Worm (Caenorhabditis elegans): ENCODE data around the gene W03C9.2.

Gene W03C9.2

DNA sequence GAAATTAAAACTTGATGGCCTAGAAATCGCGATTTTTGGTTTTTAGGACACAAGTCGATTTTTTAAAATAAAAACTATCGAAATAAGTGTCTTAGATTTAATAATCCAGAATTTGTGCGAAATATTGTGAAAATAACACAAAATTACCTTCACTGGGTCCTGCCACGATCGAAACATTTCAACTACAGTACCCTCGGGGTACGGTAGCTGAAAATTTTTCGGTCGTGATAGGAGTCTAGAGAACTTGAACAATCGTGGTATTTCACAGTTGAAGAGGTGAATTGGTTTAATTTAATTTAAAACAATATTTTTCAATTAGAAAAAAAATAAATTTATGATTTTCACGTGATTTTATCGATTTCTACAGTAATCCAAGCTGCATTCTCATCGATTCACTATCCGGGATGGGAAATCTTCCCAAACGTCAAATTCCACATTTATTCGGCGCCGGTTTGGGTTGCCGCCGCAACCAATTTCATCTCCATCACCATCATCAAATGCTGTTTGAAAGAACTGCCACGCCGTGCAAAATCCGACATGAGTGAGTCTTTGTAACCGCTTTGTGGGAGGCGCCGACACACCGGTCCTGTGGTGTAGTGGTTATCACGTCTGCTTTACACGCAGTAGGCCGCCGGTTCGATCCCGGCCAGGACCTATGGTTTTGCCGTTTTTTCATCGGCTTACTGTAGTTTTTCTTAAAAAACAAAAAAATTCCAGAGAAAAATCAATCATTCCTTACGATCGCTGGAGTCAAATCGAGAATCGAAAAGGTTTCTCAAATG is 3.2 kb upstream of the W03C9.2 start (continued):
- TF ChIP-seq aly-2 (tag; optimal IDR thresholded peaks at IDR 0.05) (peak; percentile 28), unc-86 (tag; optimal IDR thresholded peaks at IDR 0.05) (peak; percentile 47), C34B4.2 (tag; optimal IDR thresholded peaks at IDR 0.05) (no peak), nhr-11 (tag; optimal IDR thresholded peaks at IDR 0.05) (no peak), alr-1 (tag; optimal IDR thresholded peaks at IDR 0.05; ENCODE audit: borderline replicate concordance) (no peak), C04F5.9 (tag; optimal IDR thresholded peaks at IDR 0.05) (no peak), blmp-1 (tag; optimal IDR thresholded peaks at IDR 0.05) (peak; percentile 20), unc-98 (GFP tag; IDR thresholded peaks at IDR 0.05) (no peak), pag-3 (tag; optimal IDR thresholded peaks at IDR 0.05; ENCODE audit: borderline replicate concordance, insufficient read depth) (no peak), nhr-237 (tag; optimal IDR thresholded peaks at IDR 0.05) (no peak), mef-2 (tag; optimal IDR thresholded peaks at IDR 0.05) (no peak), nhr-47 (tag; optimal IDR thresholded peaks at IDR 0.05) (peak; percentile 75), unc-130 (tag; optimal IDR thresholded peaks at IDR 0.05) (peak; percentile 66), F16B12.6 (tag; optimal IDR thresholded peaks at IDR 0.05) (no peak), lin-35 (GFP tag; optimal IDR thresholded peaks at IDR 0.05) (peak; percentile 58 to 76), unc-30 (tag; optimal IDR thresholded peaks at IDR 0.05) (no peak), pqm-1 (tag; optimal IDR thresholded peaks at IDR 0.05) (no peak), lin-14 (GFP tag; optimal IDR thresholded peaks at IDR 0.05) (peak; percentile 52), lin-13 (GFP tag; optimal IDR thresholded peaks at IDR 0.05) (peak; percentile 49), elt-2 (tag; optimal IDR thresholded peaks at IDR 0.05) (no peak), aha-1 (tag; optimal IDR thresholded peaks at IDR 0.05) (no peak), nhr-85 (tag) (peak; percentile 54), egl-27 (tag; optimal IDR thresholded peaks at IDR 0.05) (no peak), nhr-84 (tag; optimal IDR thresholded peaks at IDR 0.05) (no peak), hpl-2 (GFP tag; optimal IDR thresholded peaks at IDR 0.05) (no peak), lin-15B (tag; optimal IDR thresholded peaks at IDR 0.05) (no peak), hlh-4 (tag; optimal IDR thresholded peaks at IDR 0.05) (no peak), ztf-4 (tag; optimal IDR thresholded peaks at IDR 0.05) (no peak), ets-5 (GFP tag; IDR thresholded peaks at IDR 0.05) (no peak), mab-9 (GFP tag; IDR thresholded peaks at IDR 0.05) (no peak), efl-3 (GFP tag; optimal IDR thresholded peaks at IDR 0.05) (no peak), vab-15 (tag; optimal IDR thresholded peaks at IDR 0.05) (peak; percentile 8), elt-3 (tag; optimal IDR thresholded peaks at IDR 0.05) (peak in 1 of 6 experiments; percentile 34), ceh-63 (GFP tag; optimal IDR thresholded peaks at IDR 0.05) (no peak), ztf-11 (tag; optimal IDR thresholded peaks at IDR 0.05) (peak in 1 of 2 experiments; percentile 31), nhr-76 (tag; optimal IDR thresholded peaks at IDR 0.05) (no peak), Y116A8C.19 (tag; optimal IDR thresholded peaks at IDR 0.05; ENCODE audit: borderline replicate concordance) (no peak), lsy-2 (tag; optimal IDR thresholded peaks at IDR 0.05) (peak; percentile 32 to 77), fkh-4 (tag; optimal IDR thresholded peaks at IDR 0.05; ENCODE audit: borderline replicate concordance) (no peak), C16A3.4 (tag; optimal IDR thresholded peaks at IDR 0.05) (peak; percentile 61), zag-1 (tag; optimal IDR thresholded peaks at IDR 0.05) (no peak), pax-3 (tag; optimal IDR thresholded peaks at IDR 0.05) (no peak), fos-1 (tag; optimal IDR thresholded peaks at IDR 0.05) (peak; percentile 53), mdl-1 (tag; optimal IDR thresholded peaks at IDR 0.05) (peak in 1 of 2 experiments; percentile 57), xbp-1 (tag; optimal IDR thresholded peaks at IDR 0.05) (peak; percentile 51)
